Fruit fly (Drosophila melanogaster): ENCODE data around the gene CG5708.

The CG5708 gene

DNA sequence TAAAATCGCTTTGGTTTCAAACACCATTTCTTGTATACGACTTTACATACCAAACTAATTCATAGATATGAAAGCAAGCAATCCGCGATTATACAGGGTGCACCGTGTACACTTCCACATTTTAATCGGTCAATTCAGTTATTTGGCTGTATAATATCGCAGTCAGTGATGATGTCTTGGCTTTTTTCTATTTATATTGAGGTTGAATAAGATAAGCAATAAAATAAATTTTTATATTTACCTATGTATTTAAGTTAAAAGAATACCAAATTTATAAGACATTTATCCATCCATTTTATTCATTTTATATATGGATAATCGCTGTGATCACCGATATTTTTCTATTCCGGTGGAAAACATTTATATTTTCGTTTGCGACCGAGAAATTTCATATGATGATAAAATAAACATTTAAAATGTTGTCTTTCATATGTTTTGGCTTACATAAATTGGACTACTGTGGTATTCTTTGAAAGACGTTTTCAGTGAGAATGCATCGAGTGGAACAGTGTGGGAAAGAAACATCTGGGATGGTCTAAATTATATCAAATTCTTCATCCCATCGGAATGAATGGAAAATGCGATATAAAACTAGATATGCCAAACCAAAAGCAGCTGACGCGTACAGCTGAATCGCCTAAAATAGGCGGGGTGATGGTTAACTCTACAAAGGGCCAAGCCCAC, at the start of gene CG5708:
CG5708 (minus strand) TSS at position 85 of the 684 bp plus-strand sequence.
- TF ChIP-seq CTCF (optimal IDR thresholded peaks at IDR 0.05) (no peak), CG8478 (optimal IDR thresholded peaks at IDR 0.05) (no peak)

DNA sequence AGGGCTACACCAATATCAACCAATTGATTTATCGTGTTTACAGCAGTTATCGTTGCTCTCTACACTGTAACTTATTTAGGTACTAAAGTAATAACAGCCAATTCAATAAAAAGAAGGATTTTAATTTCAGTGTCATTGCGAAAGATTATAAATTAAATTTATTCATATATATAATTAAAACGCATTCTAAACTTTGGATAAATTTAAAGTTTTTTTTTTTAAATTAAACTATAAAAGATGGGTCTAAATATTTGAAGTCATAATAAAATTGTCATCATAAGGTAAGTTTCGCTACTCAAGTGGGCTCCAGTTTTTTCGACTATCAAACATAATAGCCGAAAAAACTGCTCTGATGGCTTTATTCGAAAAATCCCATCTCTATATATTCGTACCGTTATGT, 45.6 kb upstream of the CG5708 start, which contains the start of gene trk:
trk (minus strand) TSS at position 101 of the 400 bp plus-strand sequence.
- no peak for TF ChIP-seq CG8478 (optimal IDR thresholded peaks at IDR 0.05)

DNA sequence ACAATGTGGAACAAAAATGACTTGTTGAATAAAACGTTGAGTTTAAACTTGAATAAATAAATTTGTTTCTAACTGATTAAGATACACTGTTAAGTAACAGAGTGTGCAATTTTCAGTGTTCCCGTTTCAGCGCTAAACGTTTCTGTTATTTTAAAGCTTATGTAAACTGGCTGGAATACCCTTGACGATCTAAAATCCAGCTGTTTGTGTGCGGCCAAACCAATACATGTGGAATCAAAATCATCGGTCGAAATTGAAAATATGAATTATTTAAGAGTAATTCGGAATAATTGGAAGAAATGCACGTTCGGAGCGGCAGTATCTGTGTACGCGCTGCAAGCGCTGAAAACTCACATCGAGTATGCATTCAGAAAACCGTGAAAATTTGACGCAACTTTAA, 43.2 kb upstream of the CG5708 start, which contains the start of gene Mulk:
Mulk (plus strand) TSS at position 198 of the 400 bp plus-strand sequence.
- TF ChIP-seq CTCF (optimal IDR thresholded peaks at IDR 0.05) = no peak
- TF ChIP-seq CG8478 (optimal IDR thresholded peaks at IDR 0.05) = no peak

DNA sequence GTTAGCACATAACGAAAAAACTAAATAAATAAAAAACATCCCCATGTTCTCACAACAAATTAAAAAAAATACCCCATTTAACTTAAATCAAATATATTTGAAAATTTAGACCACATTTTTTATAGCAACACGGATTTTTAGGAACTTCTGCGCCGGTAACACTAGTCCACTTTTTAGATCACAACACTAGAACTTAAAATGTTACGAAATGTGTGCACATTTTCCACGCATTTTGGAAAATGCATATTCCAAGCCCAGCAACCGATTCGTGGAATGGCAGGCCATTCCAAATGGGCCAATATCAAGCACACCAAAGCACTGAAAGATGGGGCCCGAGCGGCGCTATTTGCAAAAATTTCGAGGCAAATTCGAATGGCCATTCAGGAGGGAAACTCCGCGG, 42.1 kb upstream of the CG5708 start, which contains the start of gene CG4957:
CG4957 (plus strand) TSS at position 185 of the 400 bp plus-strand sequence.
- TF ChIP-seq CTCF (optimal IDR thresholded peaks at IDR 0.05) = no peak
- no peak for TF ChIP-seq CG8478 (optimal IDR thresholded peaks at IDR 0.05)

DNA sequence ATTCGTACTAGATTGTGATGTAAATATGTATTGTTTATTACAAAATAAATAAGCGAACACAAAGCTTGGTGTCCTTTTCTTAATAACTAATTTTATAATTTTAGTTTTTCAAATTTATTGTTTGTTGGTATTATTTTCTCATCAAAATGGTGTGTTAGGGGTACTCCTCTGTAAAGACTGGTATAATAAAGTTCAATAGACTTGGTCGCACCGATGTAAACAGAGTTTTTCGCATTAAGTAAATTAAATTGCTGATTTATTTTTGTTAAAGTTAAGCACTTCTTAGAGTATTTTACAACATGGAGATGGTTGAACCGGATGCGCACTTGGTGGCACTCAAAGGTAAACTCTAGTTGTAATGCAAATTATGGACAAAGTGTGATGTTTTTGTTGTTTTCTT, 39.9 kb upstream of the CG5708 start, which contains the start of gene CG4953:
CG4953 (plus strand) TSS at position 193 of the 400 bp plus-strand sequence.
- TF ChIP-seq CG8478 (optimal IDR thresholded peaks at IDR 0.05) (no peak), CTCF (optimal IDR thresholded peaks at IDR 0.05) (no peak)

- no peak for TF ChIP-seq CG8478 (optimal IDR thresholded peaks at IDR 0.05)
- no peak for TF ChIP-seq CTCF (optimal IDR thresholded peaks at IDR 0.05)
These were observed 38.5 kb upstream of the CG5708 start, which contains the start of gene Mob3 for dm6 chr2L:10265129-10265528. Gene Mob3 (plus strand): TSS chr2L:10265336.

DNA sequence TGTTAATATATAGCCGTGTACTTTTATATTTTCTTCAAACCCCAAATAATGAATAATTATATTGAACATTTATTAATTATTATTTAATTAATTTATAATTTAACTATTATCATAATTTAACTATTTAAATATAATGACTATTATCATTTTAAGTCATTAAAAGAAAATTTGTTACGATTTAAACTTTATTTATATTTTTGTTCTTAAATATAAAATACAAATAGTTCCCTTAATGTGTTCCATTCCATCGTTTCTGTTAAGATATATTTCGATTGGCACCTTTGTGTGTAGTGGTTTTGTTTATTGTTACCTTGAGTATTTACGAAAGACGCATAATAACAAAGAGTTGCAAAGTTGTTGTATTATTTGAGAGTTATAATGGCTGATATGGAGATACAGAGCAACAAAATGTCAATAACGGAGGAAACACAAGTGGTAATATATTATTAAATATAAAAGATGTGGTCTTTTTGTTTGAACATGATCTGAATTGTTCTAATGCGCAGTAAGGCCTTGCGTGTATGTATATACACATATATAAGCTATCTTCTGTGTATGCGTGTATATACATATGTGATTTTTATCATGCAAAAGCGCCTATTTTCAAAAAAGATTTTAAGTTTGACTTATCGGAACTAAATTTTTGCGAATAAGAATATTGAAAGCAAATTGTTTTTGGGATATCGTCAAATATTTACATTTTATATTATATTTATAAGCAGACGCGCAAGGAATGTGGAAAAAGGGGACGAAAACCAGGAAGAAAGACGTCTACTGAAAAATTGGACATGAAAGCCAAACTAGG, 37.4 kb upstream of the CG5708 start, which contains the start of gene REPTOR-BP:
REPTOR-BP (plus strand) TSS at position 296 of the 805 bp plus-strand sequence.
- no peak for TF ChIP-seq CG8478 (optimal IDR thresholded peaks at IDR 0.05)

- TF ChIP-seq CG8478 (optimal IDR thresholded peaks at IDR 0.05) (no peak), CTCF (optimal IDR thresholded peaks at IDR 0.05) (peak in 1 of 2 experiments; percentile 13)
These were observed 36.7 kb upstream of the CG5708 start, which contains the start of gene Rsf1 for dm6 chr2L:10263343-10263744. Gene Rsf1 (minus strand): TSS chr2L:10263554.

DNA sequence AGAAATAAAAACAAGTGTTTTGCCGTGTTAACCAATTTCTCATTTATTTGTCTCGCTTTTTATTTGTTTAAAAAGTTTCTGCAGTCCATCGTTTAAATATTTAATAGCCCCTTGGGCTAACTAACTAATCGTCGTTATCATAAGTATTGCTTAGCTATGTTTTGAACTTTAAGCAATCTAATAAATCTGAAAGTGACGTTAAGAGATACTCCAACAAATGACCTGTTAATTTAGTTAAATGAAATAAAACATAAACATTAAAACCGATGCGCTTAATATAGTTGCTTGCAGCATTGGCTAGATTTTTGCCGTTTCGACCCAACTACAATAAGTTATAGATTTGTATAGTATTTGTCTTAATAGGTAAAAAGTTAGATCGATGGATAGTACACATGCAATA, 35.2 kb upstream of the CG5708 start:
- no peak for TF ChIP-seq CTCF (optimal IDR thresholded peaks at IDR 0.05)
- TF ChIP-seq CG8478 (optimal IDR thresholded peaks at IDR 0.05) = no peak

dm6 chr2L:10260750-10261493, 34.3 kb upstream of the CG5708 start, which contains the start of gene Pten:
Gene Pten (minus strand): TSS chr2L:10261049.
- no peak for TF ChIP-seq CG8478 (optimal IDR thresholded peaks at IDR 0.05)
- peak in 1 of 2 experiments; percentile 3 for TF ChIP-seq CTCF (optimal IDR thresholded peaks at IDR 0.05)

- no peak for TF ChIP-seq CG8478 (optimal IDR thresholded peaks at IDR 0.05)
- TF ChIP-seq CTCF (optimal IDR thresholded peaks at IDR 0.05) = no peak
These were observed 33.5 kb upstream of the CG5708 start for dm6 chr2L:10259960-10260749.

DNA sequence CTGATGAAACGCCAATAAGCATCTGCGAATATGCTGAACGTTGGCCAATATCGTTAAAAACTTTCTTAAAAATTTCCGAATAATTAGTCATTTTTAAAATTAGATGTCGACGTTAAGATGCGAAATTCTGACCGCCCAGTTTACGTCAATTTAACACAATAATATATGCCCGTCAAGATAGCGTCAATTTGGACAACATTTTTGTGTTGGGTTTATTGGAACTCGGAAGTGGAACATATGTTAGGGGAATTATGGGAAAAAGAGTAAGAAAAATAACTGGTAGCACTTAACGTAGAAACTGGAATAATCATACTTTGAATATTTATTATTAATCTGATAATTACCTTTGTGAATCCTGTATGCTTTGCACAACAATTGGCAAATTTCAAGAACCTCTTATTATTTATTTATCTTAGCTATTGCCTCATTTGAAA, 29.1 kb upstream of the CG5708 start, which contains the start of gene CG5676:
CG5676 (minus strand) TSS at position 167 of the 434 bp plus-strand sequence.
- TF ChIP-seq CG8478 (optimal IDR thresholded peaks at IDR 0.05) = no peak
- no peak for TF ChIP-seq CTCF (optimal IDR thresholded peaks at IDR 0.05)

dm6 chr2L:10251592-10251991, 25.0 kb upstream of the CG5708 start, which contains the start of gene Ror:
Gene Ror (plus strand): TSS chr2L:10251843.
- TF ChIP-seq CG8478 (optimal IDR thresholded peaks at IDR 0.05) (no peak), CTCF (optimal IDR thresholded peaks at IDR 0.05) (no peak)

dm6 chr2L:10250441-10250847, 23.8 kb upstream of the CG5708 start, which contains the start of the genes bsk and CG31717:
Gene bsk (minus strand): TSS chr2L:10250501.
Gene CG31717 (plus strand): TSS chr2L:10250737.
- no peak for TF ChIP-seq CTCF (optimal IDR thresholded peaks at IDR 0.05)
- TF ChIP-seq CG8478 (optimal IDR thresholded peaks at IDR 0.05) = no peak
